Worm (Caenorhabditis elegans): ENCODE results near the gene C44B12.9.

DNA sequence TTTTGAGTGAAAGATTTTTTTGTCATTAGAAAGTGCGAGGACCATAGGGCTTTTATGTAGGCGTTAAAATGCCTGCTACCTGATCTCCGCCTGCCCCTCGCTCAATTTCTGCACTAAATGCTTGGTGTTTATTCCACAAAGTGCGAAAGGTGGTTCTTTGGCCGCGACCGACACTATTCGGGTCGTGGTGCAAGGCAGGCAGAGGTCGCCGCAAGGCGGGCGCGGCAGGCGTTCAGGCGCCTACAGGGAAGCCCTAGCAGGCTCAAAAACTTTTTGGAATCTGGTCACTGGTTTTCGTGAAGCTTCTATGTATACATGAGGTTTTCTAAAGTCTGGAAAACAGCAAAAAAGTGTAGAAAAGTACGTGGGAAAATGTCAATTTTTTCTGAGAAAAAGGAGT is 16.4 kb upstream of the C44B12.9 start:
- TF ChIP-seq nhr-76 (tag; optimal IDR thresholded peaks at IDR 0.05) (no peak), nhr-28 (tag; optimal IDR thresholded peaks at IDR 0.05) (no peak), elt-1 (tag; optimal IDR thresholded peaks at IDR 0.05; ENCODE audit: borderline replicate concordance, insufficient read depth) (no peak), drap-1 (GFP tag; optimal IDR thresholded peaks at IDR 0.05) (no peak), snpc-4 (tag; optimal IDR thresholded peaks at IDR 0.05) (no peak), nhr-12 (tag; optimal IDR thresholded peaks at IDR 0.05) (no peak), unc-39 (tag; optimal IDR thresholded peaks at IDR 0.05) (no peak), nhr-237 (tag; optimal IDR thresholded peaks at IDR 0.05) (no peak), mls-2 (tag; optimal IDR thresholded peaks at IDR 0.05) (no peak), unc-120 (tag; optimal IDR thresholded peaks at IDR 0.05; ENCODE audit: poor library complexity, severe bottlenecking) (no peak), lsy-2 (tag; optimal IDR thresholded peaks at IDR 0.05) (no peak)
